Fruit fly (Drosophila melanogaster) whole organism, embryonic: ENCODE results near the gene pkaap.

Experiments used
- Atf6 ChIP-seq: fragments of 200-800 bp; sonication (Bioruptor generic); IDR thresholded peaks from 2 replicates; pipeline ENCODE4 v1.3.6; 2022; ENCODE audit warnings: missing biosample characterization, missing genetic modification characterization
- CG10431 ChIP-seq: fragments of 200-800 bp; sonication (Bioruptor generic); optimal IDR thresholded peaks from 3 replicates; lab custom pipeline; 2018; ENCODE audit warnings: missing biosample characterization, mild to moderate bottlenecking, missing genetic modification characterization
- CG11504 ChIP-seq: fragments of 200-800 bp; sonication (Bioruptor generic); optimal IDR thresholded peaks from 3 replicates; lab custom pipeline; 2019; ENCODE audit warnings: missing biosample characterization, mild to moderate bottlenecking, missing genetic modification characterization, moderate library complexity
- CG12659 ChIP-seq: fragments of 200-800 bp; sonication (Bioruptor generic); optimal IDR thresholded peaks from 3 replicates; lab custom pipeline; 2017; ENCODE audit warnings: mild to moderate bottlenecking, missing biosample characterization, missing genetic modification reagents, missing genetic modification characterization
- CG13894 ChIP-seq: fragments of 200-800 bp; sonication (Bioruptor generic); optimal IDR thresholded peaks from 3 replicates; lab custom pipeline; 2018; ENCODE audit warnings: missing biosample characterization, mild to moderate bottlenecking, missing genetic modification characterization, moderate library complexity
- CG1529 ChIP-seq: fragments of 200-800 bp; sonication (Bioruptor generic); optimal IDR thresholded peaks from 3 replicates; lab custom pipeline; 2018; ENCODE audit warnings: missing biosample characterization, missing genetic modification characterization
- CG16813 ChIP-seq: fragments of 200-800 bp; sonication (Bioruptor generic); IDR thresholded peaks from 3 replicates; pipeline ENCODE4 v1.3.6; 2022; ENCODE audit warnings: missing biosample characterization, missing genetic modification characterization; ENCODE audit not compliant: partially characterized antibody
- CG17359 ChIP-seq: fragments of 200-800 bp; sonication (Bioruptor generic); optimal IDR thresholded peaks from 3 replicates; lab custom pipeline; 2018; ENCODE audit warnings: missing biosample characterization, mild to moderate bottlenecking, missing genetic modification characterization, moderate library complexity
- CG17385 ChIP-seq: fragments of 200-800 bp; sonication (Bioruptor generic); optimal IDR thresholded peaks from 3 replicates; lab custom pipeline; 2018; ENCODE audit warnings: missing biosample characterization, mild to moderate bottlenecking, missing genetic modification characterization
- CG17829 ChIP-seq: fragments of 200-800 bp; optimal IDR thresholded peaks from 2 replicates; lab custom pipeline; 2019; ENCODE audit warnings: missing biosample characterization, mild to moderate bottlenecking, missing genetic modification characterization, moderate library complexity
- CG18011 ChIP-seq: fragments of 200-800 bp; sonication (Bioruptor generic); optimal IDR thresholded peaks from 2 replicates; lab custom pipeline; 2017; ENCODE audit warnings: missing biosample characterization, missing genetic modification characterization, mild to moderate bottlenecking, moderate library complexity, missing genotype
- CG2116 ChIP-seq: fragments of 200-800 bp; sonication (Bioruptor generic); optimal IDR thresholded peaks from 3 replicates; lab custom pipeline; 2018; ENCODE audit warnings: missing biosample characterization, mild to moderate bottlenecking, missing genetic modification characterization
- CG2120 ChIP-seq: fragments of 200-800 bp; sonication (Bioruptor generic); optimal IDR thresholded peaks from 3 replicates; lab custom pipeline; 2016; ENCODE audit warnings: missing biosample characterization, missing genetic modification characterization
- CG4820 ChIP-seq: fragments of 200-800 bp; sonication (Bioruptor generic); optimal IDR thresholded peaks from 3 replicates; lab custom pipeline; 2016; ENCODE audit warnings: missing biosample characterization, missing genetic modification characterization
- CG5953 ChIP-seq: fragments of 200-800 bp; sonication (Bioruptor generic); IDR thresholded peaks from 2 replicates; pipeline ENCODE4 v1.3.6; 2022; ENCODE audit warnings: missing biosample characterization, missing genetic modification characterization
- CG8290 ChIP-seq, 3 experiments: fragments of 200-800 bp; sonication (Bioruptor generic); optimal IDR thresholded peaks; 2 replicates each; lab custom pipeline; 2016 to 2019; ENCODE audit warnings: missing biosample characterization in 3 of 3, missing genetic modification characterization in 3 of 3, mild to moderate bottlenecking in 2 of 3, moderate library complexity in 1 of 3
- CG9932 ChIP-seq: fragments of 200-800 bp; sonication (Bioruptor generic); IDR thresholded peaks from 2 replicates; pipeline ENCODE4 v1.3.6; 2022; ENCODE audit warnings: missing biosample characterization, missing genetic modification characterization
- CHES-1-like ChIP-seq: fragments of 200-800 bp; sonication (Bioruptor generic); optimal IDR thresholded peaks from 2 replicates; lab custom pipeline; 2016; ENCODE audit warnings: missing biosample characterization, missing genetic modification characterization
- CTCF ChIP-seq: fragments of 200-800 bp; sonication (Bioruptor generic); optimal IDR thresholded peaks from 2 replicates; lab custom pipeline; 2017; ENCODE audit warnings: missing biosample characterization, mild to moderate bottlenecking, missing genetic modification characterization, moderate library complexity
- Deaf1 ChIP-seq: fragments of 200-800 bp; optimal IDR thresholded peaks from 3 replicates; lab custom pipeline; 2019; ENCODE audit warnings: missing biosample characterization, mild to moderate bottlenecking, missing genetic modification characterization, moderate library complexity
- Doc2 ChIP-seq: fragments of 200-800 bp; sonication (Bioruptor generic); IDR thresholded peaks from 2 replicates; pipeline ENCODE4 v1.3.6; 2022; ENCODE audit warnings: missing biosample characterization, missing genetic modification characterization
- GATAe ChIP-seq: fragments of 200-800 bp; sonication (Bioruptor generic); conservative IDR thresholded peaks from 2 replicates; pipeline ENCODE4 v1.3.6; 2022; ENCODE audit warnings: missing biosample characterization, missing genetic modification characterization
- Kr ChIP-seq: fragments of 200-800 bp; sonication (Bioruptor generic); optimal IDR thresholded peaks from 2 replicates; lab custom pipeline; 2017; ENCODE audit warnings: missing biosample characterization, mild to moderate bottlenecking, missing genetic modification characterization
- NK7.1 ChIP-seq: fragments of 200-800 bp; sonication (Bioruptor generic); optimal IDR thresholded peaks from 3 replicates; lab custom pipeline; 2016; ENCODE audit warnings: missing biosample characterization, missing genetic modification characterization
- PHDP ChIP-seq: fragments of 200-800 bp; sonication (Bioruptor generic); optimal IDR thresholded peaks from 3 replicates; lab custom pipeline; 2018; ENCODE audit warnings: missing biosample characterization, mild to moderate bottlenecking, missing genetic modification characterization, moderate library complexity
- Sox102F ChIP-seq: fragments of 200-800 bp; sonication (Bioruptor generic); optimal IDR thresholded peaks from 2 replicates; lab custom pipeline; 2018; ENCODE audit warnings: missing biosample characterization, mild to moderate bottlenecking, missing genetic modification characterization, moderate library complexity
- ap ChIP-seq: fragments of 200-800 bp; sonication (Bioruptor generic); IDR thresholded peaks from 2 replicates; pipeline ENCODE4 v1.3.6; 2022; ENCODE audit warnings: missing biosample characterization, missing genetic modification characterization
- bowl ChIP-seq: fragments of 200-800 bp; sonication (Bioruptor generic); IDR thresholded peaks from 2 replicates; pipeline ENCODE4 v1.3.6; 2022; ENCODE audit warnings: missing biosample characterization, missing genetic modification characterization
- cg ChIP-seq: fragments of 200-800 bp; sonication (Bioruptor generic); optimal IDR thresholded peaks from 3 replicates; lab custom pipeline; 2019; ENCODE audit warnings: missing biosample characterization, mild to moderate bottlenecking, missing genetic modification characterization, moderate library complexity
- chn ChIP-seq: fragments of 200-800 bp; sonication (Bioruptor generic); optimal IDR thresholded peaks from 2 replicates; lab custom pipeline; 2016; ENCODE audit warnings: missing biosample characterization, missing genetic modification characterization
- crp ChIP-seq, 2 experiments: fragments of 200-800 bp; sonication (Bioruptor generic); optimal IDR thresholded peaks; 2 replicates in 1 of 2; 3 replicates in 1 of 2; lab custom pipeline; 2017; ENCODE audit warnings: missing biosample characterization in 2 of 2, missing genetic modification characterization in 2 of 2, mild to moderate bottlenecking in 1 of 2, moderate library complexity in 1 of 2
- dati ChIP-seq: fragments of 200-800 bp; sonication (Bioruptor generic); IDR thresholded peaks from 2 replicates; pipeline ENCODE4 v1.3.6; 2022; ENCODE audit warnings: missing biosample characterization, missing genetic modification characterization
- dysf ChIP-seq: fragments of 200-800 bp; sonication (Bioruptor generic); IDR thresholded peaks from 3 replicates; pipeline ENCODE4 v1.3.6; 2022; ENCODE audit warnings: missing biosample characterization, missing genetic modification characterization
- eve ChIP-seq, 2 experiments: fragments of >200 bp; optimal IDR thresholded peaks; 2 replicates each; lab custom pipeline; 2017; ENCODE audit warnings: missing biosample characterization in 2 of 2, missing genetic modification characterization in 2 of 2
- ham ChIP-seq: fragments of 200-800 bp; sonication (Bioruptor generic); IDR thresholded peaks from 2 replicates; pipeline ENCODE4 v1.3.6; 2022; ENCODE audit warnings: missing biosample characterization, missing genetic modification characterization
- insv ChIP-seq, 2 experiments: fragments of 200-800 bp; sonication (Bioruptor generic); optimal IDR thresholded peaks; 3 replicates each; lab custom pipeline; 2016 to 2018; ENCODE audit warnings: missing biosample characterization in 2 of 2, missing genetic modification characterization in 2 of 2
- kni ChIP-seq: fragments of 200-800 bp; sonication (Bioruptor generic); optimal IDR thresholded peaks from 3 replicates; lab custom pipeline; 2017; ENCODE audit warnings: mild to moderate bottlenecking, missing biosample characterization, missing genetic modification reagents, missing genetic modification characterization
- nau ChIP-seq: fragments of 200-800 bp; sonication (Bioruptor generic); optimal IDR thresholded peaks from 3 replicates; lab custom pipeline; 2017; ENCODE audit warnings: missing biosample characterization, mild to moderate bottlenecking, missing genetic modification characterization, missing genetic modification reagents
- nerfin-1 ChIP-seq: fragments of 200-800 bp; sonication (Bioruptor generic); optimal IDR thresholded peaks from 3 replicates; lab custom pipeline; 2019; ENCODE audit warnings: missing biosample characterization, mild to moderate bottlenecking, missing genetic modification characterization, moderate library complexity
- odd ChIP-seq: fragments of 200-800 bp; sonication (Bioruptor generic); optimal IDR thresholded peaks from 2 replicates; lab custom pipeline; 2017; ENCODE audit warnings: missing biosample characterization, mild to moderate bottlenecking, missing genetic modification characterization
- pfk ChIP-seq: fragments of 200-800 bp; sonication (Bioruptor generic); optimal IDR thresholded peaks from 2 replicates; lab custom pipeline; 2018; ENCODE audit warnings: missing biosample characterization, mild to moderate bottlenecking, missing genetic modification characterization, moderate library complexity
- pros ChIP-seq: fragments of 200-800 bp; sonication (Bioruptor generic); optimal IDR thresholded peaks from 3 replicates; lab custom pipeline; 2019; ENCODE audit warnings: missing biosample characterization, mild to moderate bottlenecking, missing genetic modification characterization, moderate library complexity
- salm ChIP-seq: fragments of 200-800 bp; sonication (Bioruptor generic); optimal IDR thresholded peaks from 2 replicates; lab custom pipeline; 2018; ENCODE audit warnings: missing biosample characterization, mild to moderate bottlenecking, missing genetic modification characterization
- sd ChIP-seq: fragments of 200-800 bp; sonication (Bioruptor generic); optimal IDR thresholded peaks from 3 replicates; lab custom pipeline; 2018; ENCODE audit warnings: missing biosample characterization, mild to moderate bottlenecking, missing genetic modification characterization, moderate library complexity
- sens ChIP-seq: fragments of 200-800 bp; sonication (Bioruptor generic); peaks from one replicate; lab custom pipeline; 2016; ENCODE audit warnings: missing biosample characterization, missing genetic modification characterization
- sqz ChIP-seq: fragments of 200-800 bp; sonication (Bioruptor generic); optimal IDR thresholded peaks from 3 replicates; lab custom pipeline; 2018; ENCODE audit warnings: missing biosample characterization, mild to moderate bottlenecking, missing genetic modification characterization
- tap ChIP-seq: fragments of 200-800 bp; optimal IDR thresholded peaks from 3 replicates; lab custom pipeline; 2019; ENCODE audit warnings: missing biosample characterization, mild to moderate bottlenecking, missing genetic modification characterization, moderate library complexity
- yki ChIP-seq: fragments of >200 bp; optimal IDR thresholded peaks from 3 replicates; lab custom pipeline; 2018

The pkaap gene

DNA sequence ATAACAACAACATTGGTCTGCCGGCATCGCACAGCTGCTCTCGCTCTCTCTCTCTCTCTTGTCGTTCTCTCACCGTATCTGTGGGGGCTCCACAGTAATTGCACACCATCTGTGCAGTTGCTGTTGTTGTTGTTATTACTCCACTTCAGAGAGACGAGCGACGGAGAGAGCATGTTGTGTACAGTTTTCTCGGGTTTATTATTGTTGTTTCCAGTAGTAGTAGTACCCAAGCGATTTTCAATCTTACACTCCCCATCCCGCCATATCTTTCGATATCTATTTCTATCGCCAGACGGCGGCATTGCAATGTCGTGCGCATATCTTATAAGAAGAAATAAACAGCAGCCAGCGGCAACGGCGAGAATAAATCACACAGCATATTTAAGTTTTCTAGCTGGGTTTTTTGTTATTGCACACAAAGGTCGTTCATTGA is 20.0 kb upstream of the pkaap start (continued):
- TF ChIP-seq pros (peak; percentile 58), sd (peak; percentile 57), CG2116 (GFP tag; lab: Kevin White, UChicago) (no peak), Sox102F (GFP tag; lab: Kevin White, UChicago) (no peak), CG4820 (no peak), CG11504 (tag; lab: Kevin White, UChicago) (peak; percentile 42), CG9932 (GFP tag; lab: Robert Waterston, UW) (no peak), CG17829 (tag; lab: Kevin White, UChicago) (no peak), crp (GFP tag; optimal IDR thresholded peaks at IDR 0.05; lab: Kevin White, UChicago) (peak in 1 of 2 experiments; percentile 70), odd (GFP tag; lab: Kevin White, UChicago) (peak; percentile 2), PHDP (tag; lab: Kevin White, UChicago) (no peak), tap (tag; lab: Kevin White, UChicago) (peak; percentile 34), insv (GFP tag; optimal IDR thresholded peaks at IDR 0.05; lab: Kevin White, UChicago) (peak in 1 of 2 experiments; percentile 76), sqz (GFP tag; lab: Kevin White, UChicago) (peak; percentile 21), CG18011 (no peak), chn (GFP tag; lab: Kevin White, UChicago) (no peak), Deaf1 (tag; lab: Kevin White, UChicago) (no peak), CG12659 (GFP tag; lab: Kevin White, UChicago) (no peak), CG13894 (tag; lab: Kevin White, UChicago) (peak; percentile 91), cg (GFP tag; lab: Kevin White, UChicago) (peak; percentile 49), dati (GFP tag; lab: Robert Waterston, UW) (no peak), CTCF (GFP tag; lab: Kevin White, UChicago) (peak; percentile 6), dysf (GFP tag; lab: Robert Waterston, UW) (no peak), CG17385 (GFP tag; lab: Kevin White, UChicago) (peak; percentile 18), pfk (peak; percentile 66), nerfin-1 (tag; lab: Kevin White, UChicago) (peak; percentile 25), GATAe (GFP tag; lab: Robert Waterston, UW) (no peak), Kr (GFP tag; lab: Kevin White, UChicago) (no peak), kni (GFP tag; lab: Kevin White, UChicago) (peak; percentile 12), yki (peak; percentile 73), nau (GFP tag; lab: Kevin White, UChicago) (peak; percentile 30)

DNA sequence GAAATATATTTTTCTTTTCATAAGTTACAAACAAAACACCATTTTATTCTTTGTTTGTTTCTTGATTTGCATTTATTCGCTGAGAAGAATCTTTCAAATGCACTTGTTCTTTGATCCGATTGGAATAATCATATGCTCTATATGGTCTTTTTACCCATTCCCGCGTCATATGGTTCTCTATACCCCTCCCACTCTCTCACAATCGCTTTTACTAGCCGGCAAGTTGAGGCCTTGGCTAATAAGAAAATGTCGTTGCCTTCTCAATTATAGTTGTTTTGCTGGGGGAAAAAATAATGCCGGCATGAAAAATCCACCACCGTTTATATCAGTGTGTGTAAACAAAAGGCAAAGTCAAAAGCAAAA is 19.2 kb upstream of the pkaap start:
- peak; percentile 54 for TF ChIP-seq sens (GFP tag; lab: Kevin White, UChicago)
- TF ChIP-seq CG16813 (GFP tag; lab: Robert Waterston, UW), result no peak
- TF ChIP-seq CG2120 (GFP tag; lab: Kevin White, UChicago), result peak; percentile 9
- TF ChIP-seq eve (GFP tag; optimal IDR thresholded peaks at IDR 0.05; lab: Kevin White, UChicago), result peak in 1 of 2 experiments; percentile 47

DNA sequence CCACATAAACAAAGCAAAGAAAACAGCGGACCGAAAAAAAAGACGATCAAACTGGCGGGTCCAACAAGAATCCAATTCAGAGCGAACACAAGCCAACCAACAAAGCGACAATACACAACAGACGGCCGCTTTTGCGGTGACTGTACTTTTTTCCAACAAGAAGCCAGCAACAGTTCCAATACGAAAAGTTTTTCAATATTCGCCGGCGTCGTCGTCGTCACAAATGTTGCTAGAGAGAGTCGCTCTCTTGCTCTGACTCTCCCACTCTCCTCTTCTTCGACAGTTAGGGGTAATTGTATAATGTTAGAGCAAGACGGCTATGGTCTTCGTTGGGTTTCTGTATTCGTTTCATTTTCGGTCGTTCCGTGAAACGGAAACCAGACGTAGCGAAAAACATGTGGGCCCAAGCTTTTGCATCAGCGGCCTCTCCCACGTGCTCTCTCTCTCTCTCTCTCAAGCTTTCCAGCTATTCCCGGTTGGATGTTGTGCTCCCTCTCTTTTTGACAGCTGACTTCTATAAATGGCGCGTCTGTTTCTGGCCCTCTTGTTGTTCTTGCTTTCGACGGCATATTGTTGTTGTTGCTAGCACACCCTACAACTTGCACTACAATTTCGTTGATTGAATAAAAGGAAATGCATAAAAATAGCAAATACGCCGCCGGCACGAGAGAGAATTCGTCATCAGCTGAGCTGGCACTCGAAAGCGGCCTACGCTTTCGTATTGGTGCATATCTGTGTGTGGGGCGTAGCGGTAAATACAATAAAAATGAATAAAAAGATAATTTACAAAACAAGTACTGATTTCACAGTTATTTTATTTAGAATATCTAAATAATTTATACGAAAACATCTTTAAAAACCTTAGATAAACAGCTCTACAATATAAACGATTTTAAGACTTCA is 18.6 kb upstream of the pkaap start:
- TF ChIP-seq CG8290 (GFP tag; optimal IDR thresholded peaks at IDR 0.05; lab: Kevin White, UChicago) (peak; percentile 42), CG8290 (tag; optimal IDR thresholded peaks at IDR 0.05; lab: Kevin White, UChicago) (peak; percentile 71 to 78), CG5953 (no peak), CG17359 (peak; percentile 74), CG1529 (GFP tag; lab: Kevin White, UChicago) (peak; percentile 71), Atf6 (GFP tag; lab: Robert Waterston, UW) (no peak), bowl (GFP tag; lab: Robert Waterston, UW) (no peak), CHES-1-like (peak; percentile 21), Doc2 (GFP tag; lab: Robert Waterston, UW) (no peak), CG10431 (GFP tag; lab: Kevin White, UChicago) (peak; percentile 93), salm (tag; lab: Kevin White, UChicago) (peak; percentile 28), NK7.1 (GFP tag; lab: Kevin White, UChicago) (peak; percentile 39), ap (GFP tag; lab: Robert Waterston, UW) (no peak), CTCF (GFP tag; lab: Kevin White, UChicago) (peak; percentile 51), ham (no peak)
